Fruit fly (Drosophila melanogaster) whole organism, embryonic: Measurements from ENCODE around the gene FoxL1.
A peak's percentile ranks its signal among the peaks of the same experiment; 100 is the strongest.

ENCODE experiments used
- C15 ChIP-seq: fragments of 200-800 bp; sonication (Bioruptor generic); IDR thresholded peaks from 3 replicates; pipeline ENCODE4 v1.3.6; 2022; ENCODE audit warnings: missing biosample characterization, missing genetic modification characterization
- CG10431 ChIP-seq: fragments of 200-800 bp; sonication (Bioruptor generic); optimal IDR thresholded peaks from 3 replicates; lab custom pipeline; 2018; ENCODE audit warnings: missing biosample characterization, mild to moderate bottlenecking, missing genetic modification characterization
- CG11093 ChIP-seq: fragments of 200-800 bp; sonication (Bioruptor generic); IDR thresholded peaks from 3 replicates; pipeline ENCODE4 v1.3.6; 2022; ENCODE audit warnings: missing biosample characterization, missing genetic modification characterization
- CG11398 ChIP-seq: fragments of 200-800 bp; sonication (Bioruptor generic); optimal IDR thresholded peaks from 2 replicates; lab custom pipeline; 2016; ENCODE audit warnings: missing biosample characterization, missing genetic modification characterization
- CG11723 ChIP-seq: fragments of 200-800 bp; sonication (Bioruptor generic); optimal IDR thresholded peaks from 2 replicates; lab custom pipeline; 2017; ENCODE audit warnings: missing biosample characterization, mild to moderate bottlenecking, missing genetic modification characterization
- CG12744 ChIP-seq: fragments of 200-800 bp; sonication (Bioruptor generic); optimal IDR thresholded peaks from 2 replicates; lab custom pipeline; 2016; ENCODE audit warnings: missing biosample characterization, missing genetic modification characterization
- CG13894 ChIP-seq: fragments of 200-800 bp; sonication (Bioruptor generic); optimal IDR thresholded peaks from 3 replicates; lab custom pipeline; 2018; ENCODE audit warnings: missing biosample characterization, mild to moderate bottlenecking, missing genetic modification characterization, moderate library complexity
- CG15011 ChIP-seq: fragments of 200-800 bp; sonication (Bioruptor generic); optimal IDR thresholded peaks from 3 replicates; lab custom pipeline; 2018; ENCODE audit warnings: missing biosample characterization, mild to moderate bottlenecking, missing genetic modification characterization
- CG1529 ChIP-seq: fragments of 200-800 bp; sonication (Bioruptor generic); optimal IDR thresholded peaks from 3 replicates; lab custom pipeline; 2018; ENCODE audit warnings: missing biosample characterization, missing genetic modification characterization
- CG1647 ChIP-seq: fragments of 200-800 bp; sonication (Bioruptor generic); optimal IDR thresholded peaks from 3 replicates; lab custom pipeline; 2016; ENCODE audit warnings: missing biosample characterization, missing genetic modification characterization
- CG16813 ChIP-seq: fragments of 200-800 bp; sonication (Bioruptor generic); IDR thresholded peaks from 3 replicates; pipeline ENCODE4 v1.3.6; 2022; ENCODE audit warnings: missing biosample characterization, missing genetic modification characterization; ENCODE audit not compliant: partially characterized antibody
- CG17328 ChIP-seq: fragments of 200-800 bp; sonication (Bioruptor generic); IDR thresholded peaks from 2 replicates; pipeline ENCODE4 v1.3.6; 2022; ENCODE audit warnings: missing biosample characterization, missing genetic modification characterization
- CG2678 ChIP-seq: fragments of 200-800 bp; sonication (Bioruptor generic); optimal IDR thresholded peaks from 3 replicates; lab custom pipeline; 2019; ENCODE audit warnings: missing biosample characterization, mild to moderate bottlenecking, missing genetic modification characterization, moderate library complexity
- CG30403 ChIP-seq: fragments of 200-800 bp; sonication (Bioruptor generic); optimal IDR thresholded peaks from 3 replicates; lab custom pipeline; 2016; ENCODE audit warnings: missing biosample characterization, missing genetic modification characterization
- CG31224 ChIP-seq: fragments of 200-800 bp; sonication (Bioruptor generic); IDR thresholded peaks from 2 replicates; pipeline ENCODE4 v1.3.6; 2022; ENCODE audit warnings: missing biosample characterization, missing genetic modification characterization
- CG32532 ChIP-seq: fragments of 200-800 bp; sonication (Bioruptor generic); IDR thresholded peaks from 2 replicates; pipeline ENCODE4 v1.3.6; 2022; ENCODE audit warnings: missing biosample characterization, missing genetic modification characterization
- CG34376 ChIP-seq: fragments of 200-800 bp; sonication (Bioruptor generic); optimal IDR thresholded peaks from 2 replicates; lab custom pipeline; 2018; ENCODE audit warnings: missing biosample characterization, mild to moderate bottlenecking, missing genetic modification characterization
- CG3838 ChIP-seq: fragments of 200-800 bp; sonication (Bioruptor generic); optimal IDR thresholded peaks from 3 replicates; lab custom pipeline; 2016; ENCODE audit warnings: missing biosample characterization, missing genetic modification characterization
- CG6813 ChIP-seq: fragments of 200-800 bp; sonication (Bioruptor generic); optimal IDR thresholded peaks from 2 replicates; lab custom pipeline; 2017; ENCODE audit warnings: missing biosample characterization, missing genetic modification characterization, mild to moderate bottlenecking, moderate library complexity, missing genetic modification reagents
- CG8089 ChIP-seq: fragments of 200-800 bp; sonication (Bioruptor generic); optimal IDR thresholded peaks from 3 replicates; lab custom pipeline; 2016; ENCODE audit warnings: missing biosample characterization, missing genetic modification characterization
- CG8281 ChIP-seq: fragments of 200-800 bp; sonication (Bioruptor generic); optimal IDR thresholded peaks from 2 replicates; lab custom pipeline; 2018; ENCODE audit warnings: missing biosample characterization, mild to moderate bottlenecking, missing genetic modification characterization, moderate library complexity
- CG8359 ChIP-seq: fragments of 200-800 bp; sonication (Bioruptor generic); optimal IDR thresholded peaks from 2 replicates; lab custom pipeline; 2017; ENCODE audit warnings: missing biosample characterization, mild to moderate bottlenecking, missing genetic modification characterization, borderline replicate concordance
- Dbx ChIP-seq: fragments of 200-800 bp; sonication (Bioruptor generic); IDR thresholded peaks from 3 replicates; pipeline ENCODE4 v1.3.6; 2022; ENCODE audit warnings: missing biosample characterization, missing genetic modification characterization
- Gsc ChIP-seq: fragments of 200-800 bp; sonication (Bioruptor generic); IDR thresholded peaks from 2 replicates; pipeline ENCODE4 v1.3.6; 2022; ENCODE audit warnings: missing biosample characterization, missing genetic modification characterization
- HLH54F ChIP-seq: fragments of 200-800 bp; sonication (Bioruptor generic); optimal IDR thresholded peaks from 3 replicates; lab custom pipeline; 2016; ENCODE audit warnings: missing biosample characterization, missing genetic modification characterization
- Mes4 ChIP-seq: fragments of 200-800 bp; sonication (Bioruptor generic); optimal IDR thresholded peaks from 2 replicates; lab custom pipeline; 2016; ENCODE audit warnings: missing biosample characterization, missing genetic modification characterization
- Ravus ChIP-seq: fragments of 200-800 bp; sonication (Bioruptor generic); IDR thresholded peaks from 2 replicates; pipeline ENCODE4 v1.3.6; 2022; ENCODE audit warnings: missing biosample characterization, missing genetic modification characterization
- Rfx ChIP-seq: fragments of 200-800 bp; sonication (Bioruptor generic); IDR thresholded peaks from 2 replicates; pipeline ENCODE4 v1.3.6; 2022; ENCODE audit warnings: missing biosample characterization, missing genetic modification characterization
- Side ChIP-seq: fragments of 200-800 bp; sonication (Bioruptor generic); optimal IDR thresholded peaks from 2 replicates; lab custom pipeline; 2016; ENCODE audit warnings: missing biosample characterization, missing genetic modification characterization
- Sox102F ChIP-seq: fragments of 200-800 bp; sonication (Bioruptor generic); optimal IDR thresholded peaks from 2 replicates; lab custom pipeline; 2018; ENCODE audit warnings: missing biosample characterization, mild to moderate bottlenecking, missing genetic modification characterization, moderate library complexity
- Sry-β ChIP-seq: fragments of 200-800 bp; sonication (Bioruptor generic); optimal IDR thresholded peaks from 2 replicates; lab custom pipeline; 2018; ENCODE audit warnings: missing biosample characterization, mild to moderate bottlenecking, missing genetic modification characterization, moderate library complexity
- Sry-δ ChIP-seq: fragments of 200-800 bp; sonication (Bioruptor generic); optimal IDR thresholded peaks from 2 replicates; lab custom pipeline; 2016; ENCODE audit warnings: missing biosample characterization, missing genetic modification characterization
- Tbp ChIP-seq: fragments of >200 bp; optimal IDR thresholded peaks from 2 replicates; lab custom pipeline; 2018; ENCODE audit warnings: missing biosample characterization, missing genetic modification characterization
- Trl ChIP-seq, 3 experiments: fragments of >200 bp in 2 of 3; fragments of 200-800 bp in 1 of 3; sonication (Bioruptor generic) in 1 of 3; optimal IDR thresholded peaks; 2 replicates in 1 of 3; 3 replicates in 2 of 3; lab custom pipeline; 2016 to 2017; ENCODE audit warnings: missing biosample characterization in 1 of 3, missing genetic modification characterization in 1 of 3
- Xbp1 ChIP-seq: fragments of 200-800 bp; sonication (Bioruptor generic); optimal IDR thresholded peaks from 3 replicates; lab custom pipeline; 2016; ENCODE audit warnings: missing biosample characterization, mild to moderate bottlenecking, missing genetic modification characterization
- bowl ChIP-seq: fragments of 200-800 bp; sonication (Bioruptor generic); IDR thresholded peaks from 2 replicates; pipeline ENCODE4 v1.3.6; 2022; ENCODE audit warnings: missing biosample characterization, missing genetic modification characterization
- cwo ChIP-seq: fragments of 200-800 bp; sonication (Bioruptor generic); optimal IDR thresholded peaks from 3 replicates; lab custom pipeline; 2017; ENCODE audit warnings: missing biosample characterization, missing genetic modification characterization, mild to moderate bottlenecking, moderate library complexity, missing genetic modification reagents
- dpn ChIP-seq, 2 experiments: fragments of 200-800 bp; sonication (Bioruptor generic); optimal IDR thresholded peaks; 3 replicates each; lab custom pipeline; 2016; ENCODE audit warnings: missing biosample characterization in 2 of 2, missing genetic modification characterization in 2 of 2
- fd3F ChIP-seq: fragments of 200-800 bp; sonication (Bioruptor generic); optimal IDR thresholded peaks from 2 replicates; lab custom pipeline; 2018; ENCODE audit warnings: missing biosample characterization, mild to moderate bottlenecking, missing genetic modification characterization, moderate library complexity
- her ChIP-seq: fragments of 200-800 bp; sonication (Bioruptor generic); optimal IDR thresholded peaks from 2 replicates; lab custom pipeline; 2016; ENCODE audit warnings: missing biosample characterization, missing genetic modification characterization
- klu ChIP-seq: fragments of 200-800 bp; sonication (Bioruptor generic); IDR thresholded peaks from 2 replicates; pipeline ENCODE4 v1.3.6; 2022; ENCODE audit warnings: missing biosample characterization, missing genetic modification characterization
- pan ChIP-seq, 4 experiments: fragments of >200 bp in 3 of 4; fragments of 200-800 bp in 1 of 4; sonication (Bioruptor generic) in 1 of 4; optimal IDR thresholded peaks in 3 of 4; IDR thresholded peaks in 1 of 4; 2 replicates each; pipeline versions ENCODE4 v1.3.6 to Lab custom; 2017 to 2022; ENCODE audit warnings: missing biosample characterization in 2 of 4, missing genetic modification characterization in 2 of 4, mixed read lengths in 1 of 4
- pb ChIP-seq: fragments of 200-800 bp; sonication (Bioruptor generic); optimal IDR thresholded peaks from 3 replicates; lab custom pipeline; 2016; ENCODE audit warnings: missing biosample characterization, missing genetic modification characterization
- ro ChIP-seq: fragments of 200-800 bp; sonication (Bioruptor generic); IDR thresholded peaks from 2 replicates; pipeline ENCODE4 v1.3.6; 2022; ENCODE audit warnings: missing biosample characterization, missing genetic modification characterization
- sima ChIP-seq: fragments of 200-800 bp; sonication (Bioruptor generic); optimal IDR thresholded peaks from 2 replicates; lab custom pipeline; 2016; ENCODE audit warnings: missing biosample characterization, missing genetic modification characterization
- sna ChIP-seq: fragments of 200-800 bp; sonication (Bioruptor generic); IDR thresholded peaks from 2 replicates; pipeline ENCODE4 v1.3.6; 2022; ENCODE audit warnings: missing biosample characterization, missing genetic modification characterization; ENCODE audit not compliant: partially characterized antibody
- tio ChIP-seq: fragments of 200-800 bp; sonication (Bioruptor generic); optimal IDR thresholded peaks from 2 replicates; lab custom pipeline; 2017; ENCODE audit warnings: missing biosample characterization, missing genetic modification characterization, inconsistent platforms
- trh ChIP-seq: fragments of 200-800 bp; sonication (Bioruptor generic); optimal IDR thresholded peaks from 2 replicates; lab custom pipeline; 2016; ENCODE audit warnings: missing biosample characterization, missing genetic modification characterization
- unc-4 ChIP-seq: fragments of 200-800 bp; sonication (Bioruptor generic); IDR thresholded peaks from 2 replicates; pipeline ENCODE4 v1.3.6; 2022; ENCODE audit warnings: missing biosample characterization, missing genetic modification characterization; ENCODE audit not compliant: partially characterized antibody
- wek ChIP-seq: fragments of 200-800 bp; sonication (Bioruptor generic); optimal IDR thresholded peaks from 3 replicates; lab custom pipeline; 2018; ENCODE audit warnings: missing biosample characterization, mild to moderate bottlenecking, missing genetic modification characterization, moderate library complexity

Gene FoxL1

dm6 chr3L:4016754-4017153 is 1.9 kb upstream of the FoxL1 start (continued):
- TF ChIP-seq CG10431 (peak; percentile 22), tio (GFP tag; lab: Kevin White, UChicago) (peak; percentile 35), CG16813 (GFP tag; lab: Robert Waterston, UW) (no peak), CG11093 (GFP tag; lab: Robert Waterston, UW) (peak; percentile 69; the same call in 1 of the 3 replicates), CG13894 (no peak), CG32532 (GFP tag; lab: Robert Waterston, UW) (0 out of 2 replicates have a peak, but pooled peaks have one; percentile 19), CG8281 (tag; lab: Kevin White, UChicago) (no peak), bowl (GFP tag; lab: Robert Waterston, UW) (no peak), Xbp1 (GFP tag; lab: Kevin White, UChicago) (peak; percentile 75), fd3F (GFP tag; lab: Kevin White, UChicago) (no peak), CG6813 (peak; percentile 51), CG3838 (no peak), pb (GFP tag; lab: Kevin White, UChicago) (peak; percentile 16), Mes4 (peak; percentile 54), CG15011 (GFP tag; lab: Kevin White, UChicago) (no peak), CG31224 (GFP tag; lab: Robert Waterston, UW) (0 out of 2 replicates have a peak, but pooled peaks have one; percentile 25), C15 (GFP tag; lab: Robert Waterston, UW) (no peak), Rfx (GFP tag; lab: Robert Waterston, UW) (no peak), klu (GFP tag; lab: Robert Waterston, UW) (peak; percentile 37; the same call in 1 of the 2 replicates), Side (GFP tag; lab: Kevin White, UChicago) (peak; percentile 45), CG17328 (GFP tag; lab: Robert Waterston, UW) (peak; percentile 80), Sry-δ (GFP tag; lab: Kevin White, UChicago) (no peak), Tbp (no peak), wek (GFP tag; lab: Kevin White, UChicago) (no peak), sna (GFP tag; lab: Robert Waterston, UW) (no peak), pan (optimal IDR thresholded peaks at IDR 0.05; lab: Kevin White, UChicago) (no peak), pan (GFP tag; optimal IDR thresholded peaks at IDR 0.05 in 1 of 2, IDR thresholded peaks at IDR 0.05 in 1 of 2) (peak in 1 of 2 experiments; percentile 71), Sox102F (GFP tag; lab: Kevin White, UChicago) (peak; percentile 65), HLH54F (no peak), trh (peak; percentile 24), Dbx (GFP tag; lab: Robert Waterston, UW) (no peak), CG1529 (GFP tag; lab: Kevin White, UChicago) (peak; percentile 57), Sry-β (GFP tag; lab: Kevin White, UChicago) (no peak), CG1647 (no peak), Trl (optimal IDR thresholded peaks at IDR 0.05; lab: Kevin White, UChicago) (no peak), Trl (GFP tag; optimal IDR thresholded peaks at IDR 0.05; lab: Kevin White, UChicago) (peak; percentile 60), CG8089 (peak; percentile 58), ro (no peak; the same call in 1 of the 2 replicates), dpn (GFP tag; optimal IDR thresholded peaks at IDR 0.05; lab: Kevin White, UChicago) (peak; percentile 60 to 71), CG34376 (GFP tag; lab: Kevin White, UChicago) (no peak), CG8359 (GFP tag; lab: Kevin White, UChicago) (no peak), CG11398 (GFP tag; lab: Kevin White, UChicago) (peak; percentile 26), Gsc (GFP tag; lab: Robert Waterston, UW) (peak; percentile 61; the same call in 1 of the 2 replicates), CG11723 (peak; percentile 21), CG2678 (tag; lab: Kevin White, UChicago) (peak; percentile 59), cwo (GFP tag; lab: Kevin White, UChicago) (no peak), sima (GFP tag; lab: Kevin White, UChicago) (no peak), her (GFP tag; lab: Kevin White, UChicago) (peak; percentile 12), unc-4 (no peak), Ravus (GFP tag; lab: Robert Waterston, UW) (no peak), CG12744 (GFP tag; lab: Kevin White, UChicago) (no peak), CG30403 (GFP tag; lab: Kevin White, UChicago) (peak; percentile 59)
